Worm (Caenorhabditis elegans): ENCODE data around the gene cept-2.

The cept-2 gene

DNA sequence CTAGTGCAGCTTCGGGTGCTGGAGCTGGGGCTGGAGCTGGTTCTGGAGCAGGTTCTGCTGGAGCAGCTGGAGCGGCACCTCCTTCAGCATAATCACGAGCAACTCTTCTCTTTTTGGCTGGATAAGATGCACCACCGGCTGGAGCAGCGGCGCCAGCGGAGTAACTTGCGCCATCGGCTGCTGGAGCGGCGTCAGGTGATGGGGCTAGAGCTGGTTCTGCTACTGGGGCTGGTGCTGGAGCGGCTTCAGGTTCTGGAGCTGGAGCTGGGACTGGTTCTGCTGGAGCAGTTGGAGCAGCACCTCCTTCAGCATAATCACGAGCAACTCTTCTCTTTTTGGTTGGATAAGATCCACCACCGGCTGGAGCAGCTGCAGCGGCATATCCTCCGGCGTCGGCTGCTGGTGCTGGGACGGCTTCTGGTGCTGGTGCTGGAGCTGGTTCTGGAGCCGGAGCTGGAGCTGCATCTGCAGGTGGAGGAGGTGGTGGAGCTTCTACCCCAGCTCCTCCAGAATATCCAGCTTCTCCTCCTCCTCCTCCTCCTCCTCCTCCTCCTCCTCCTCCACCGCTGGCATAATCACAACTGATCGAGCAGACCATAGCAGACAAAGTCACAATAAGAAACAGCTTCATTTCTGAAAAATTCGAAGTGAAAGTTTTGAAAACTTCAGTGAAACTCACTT is 28.3 kb upstream of the cept-2 start, which contains the start of gene F47B8.13:
Gene F47B8.13 (minus strand): TSS at position 631 of the 681 bp plus-strand sequence.
- no peak for TF ChIP-seq unc-86 (tag; optimal IDR thresholded peaks at IDR 0.05)
- no peak for TF ChIP-seq eyg-1 (tag; optimal IDR thresholded peaks at IDR 0.05)
- TF ChIP-seq hlh-13 (GFP tag; optimal IDR thresholded peaks at IDR 0.05), result no peak
- no peak for TF ChIP-seq syd-9 (tag; optimal IDR thresholded peaks at IDR 0.05)
- no peak for TF ChIP-seq ceh-2 (tag; optimal IDR thresholded peaks at IDR 0.05)
- peak; percentile 76 for TF ChIP-seq mec-3 (tag; optimal IDR thresholded peaks at IDR 0.05; ENCODE audit: borderline replicate concordance)
- TF ChIP-seq hlh-8 (tag; optimal IDR thresholded peaks at IDR 0.05), result no peak
- no peak for TF ChIP-seq ceh-9 (tag; optimal IDR thresholded peaks at IDR 0.05)
- peak; percentile 22 for TF ChIP-seq C08G9.2 (tag; optimal IDR thresholded peaks at IDR 0.05)
- no peak for TF ChIP-seq pax-1 (tag; optimal IDR thresholded peaks at IDR 0.05)
- TF ChIP-seq che-1 (tag; optimal IDR thresholded peaks at IDR 0.05), result no peak
- no peak for TF ChIP-seq nfya-1 (tag; optimal IDR thresholded peaks at IDR 0.05)
- TF ChIP-seq hlh-6 (tag; optimal IDR thresholded peaks at IDR 0.05), result no peak
- TF ChIP-seq elt-4 (tag; optimal IDR thresholded peaks at IDR 0.05), result no peak
- TF ChIP-seq ceh-45 (GFP tag; IDR thresholded peaks at IDR 0.05), result no peak

DNA sequence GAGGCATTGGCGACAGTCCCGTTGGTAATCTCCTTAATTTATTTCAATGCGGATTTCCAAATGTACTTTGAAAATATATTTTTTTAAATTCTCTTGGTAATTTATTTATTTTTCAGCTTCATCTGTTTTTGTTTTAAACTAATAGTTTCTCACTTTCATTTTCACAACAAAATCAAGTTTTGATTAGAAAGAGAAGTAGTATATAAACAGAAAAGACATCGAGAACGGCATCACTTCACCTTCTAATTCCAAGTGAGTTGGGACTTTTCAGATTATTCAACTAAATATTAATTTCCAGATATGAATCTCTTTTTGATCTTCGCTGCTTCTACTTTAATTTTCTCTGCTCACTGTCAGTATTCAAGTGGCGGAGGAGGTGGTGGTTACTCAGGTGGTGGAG is 27.3 kb upstream of the cept-2 start, which contains the start of gene F47B8.14:
Gene F47B8.14 (plus strand): TSS at position 301 of the 400 bp plus-strand sequence.
- no peak for TF ChIP-seq ceh-30 (tag; optimal IDR thresholded peaks at IDR 0.05)
- TF ChIP-seq F13H6.1 (tag; optimal IDR thresholded peaks at IDR 0.05), result no peak
- TF ChIP-seq hlh-13 (GFP tag; optimal IDR thresholded peaks at IDR 0.05), result no peak
- TF ChIP-seq C08G9.2 (tag; optimal IDR thresholded peaks at IDR 0.05), result no peak
- no peak for TF ChIP-seq ceh-18 (tag; optimal IDR thresholded peaks at IDR 0.05)
- TF ChIP-seq sdc-2 (tag; optimal IDR thresholded peaks at IDR 0.05), result no peak
- TF ChIP-seq gmeb-2 (tag; optimal IDR thresholded peaks at IDR 0.05), result no peak
- TF ChIP-seq ceh-19 (GFP tag; optimal IDR thresholded peaks at IDR 0.05), result no peak
- no peak for TF ChIP-seq pqm-1 (tag; optimal IDR thresholded peaks at IDR 0.05)
- no peak for TF ChIP-seq rnt-1 (tag; optimal IDR thresholded peaks at IDR 0.05)
- no peak for TF ChIP-seq nhr-232 (tag; optimal IDR thresholded peaks at IDR 0.05)
- no peak for TF ChIP-seq pax-1 (tag; optimal IDR thresholded peaks at IDR 0.05)
- TF ChIP-seq che-1 (tag; optimal IDR thresholded peaks at IDR 0.05), result no peak
- TF ChIP-seq hlh-15 (tag; optimal IDR thresholded peaks at IDR 0.05), result no peak
- no peak for TF ChIP-seq ref-2 (tag; optimal IDR thresholded peaks at IDR 0.05)
- no peak for TF ChIP-seq ceh-48 (tag; optimal IDR thresholded peaks at IDR 0.05)
- TF ChIP-seq ztf-16 (tag; optimal IDR thresholded peaks at IDR 0.05), result no peak
- no peak for TF ChIP-seq sox-4 (tag; optimal IDR thresholded peaks at IDR 0.05)
- no peak for TF ChIP-seq lin-11 (tag; optimal IDR thresholded peaks at IDR 0.05)
- no peak for TF ChIP-seq ceh-2 (tag; optimal IDR thresholded peaks at IDR 0.05)

DNA sequence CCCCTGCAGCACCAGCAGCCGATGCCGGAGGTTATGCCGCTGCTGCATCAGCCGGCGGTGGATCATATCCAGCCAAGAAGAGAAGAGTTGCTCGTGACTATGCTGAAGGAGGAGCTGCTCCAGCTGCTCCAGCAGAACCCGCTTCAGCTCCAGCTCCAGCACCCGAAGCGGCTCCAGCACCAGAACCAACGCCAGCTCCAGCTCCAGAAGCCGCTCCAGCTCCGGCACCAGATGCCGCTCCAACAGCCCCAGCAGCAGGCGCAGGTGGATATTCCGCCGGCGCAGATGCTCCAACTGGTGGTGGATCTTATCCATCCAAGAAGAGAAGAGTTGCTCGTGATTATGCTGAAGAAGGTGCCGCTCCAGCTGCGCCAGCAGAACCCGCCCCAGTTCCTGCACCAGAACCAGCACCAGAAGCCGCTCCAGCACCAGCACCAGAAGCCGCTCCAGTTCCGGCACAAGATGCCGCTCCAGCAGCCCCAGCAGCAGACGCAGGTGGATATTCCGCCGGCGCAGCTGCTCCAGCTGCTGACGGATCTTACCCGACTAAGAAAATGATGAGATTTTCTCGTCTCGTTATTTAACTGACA is 26.7 kb upstream of the cept-2 start:
- TF ChIP-seq lin-11 (tag; optimal IDR thresholded peaks at IDR 0.05) (no peak), K09A11.1 (tag; optimal IDR thresholded peaks at IDR 0.05; ENCODE audit: insufficient read depth) (no peak), ceh-22 (tag; optimal IDR thresholded peaks at IDR 0.05) (no peak), tbx-7 (tag; optimal IDR thresholded peaks at IDR 0.05) (no peak), Y22D7AL.16 (tag; optimal IDR thresholded peaks at IDR 0.05) (no peak), fkh-10 (GFP tag; optimal IDR thresholded peaks at IDR 0.05) (no peak), ceh-9 (tag; optimal IDR thresholded peaks at IDR 0.05) (peak; percentile 28), ahr-1 (tag; optimal IDR thresholded peaks at IDR 0.05) (no peak), elt-4 (tag; optimal IDR thresholded peaks at IDR 0.05) (peak; percentile 78), tbx-2 (tag; optimal IDR thresholded peaks at IDR 0.05) (no peak), T23F11.4 (GFP tag; optimal IDR thresholded peaks at IDR 0.05) (no peak), unc-42 (tag; optimal IDR thresholded peaks at IDR 0.05) (no peak)

Data from whole organism, late embryonic.